Worm (Caenorhabditis elegans) whole organism, L4 larva: Measurements from ENCODE around the gene srj-24.

Source experiments
- lin-13 ChIP-seq: fragments of 150-350 bp; optimal IDR thresholded peaks from 2 replicates; lab custom pipeline; 2014; ENCODE audit warnings: missing biosample characterization, missing genetic modification reagents, missing genetic modification characterization
- snpc-4 ChIP-seq: fragments of 150-350 bp; optimal IDR thresholded peaks from 2 replicates; lab custom pipeline; 2014; ENCODE audit warnings: missing biosample characterization, missing genetic modification characterization
- unc-39 ChIP-seq: sonication (generic microtip); optimal IDR thresholded peaks from 2 replicates; lab custom pipeline; 2017; ENCODE audit warnings: missing biosample characterization, missing genetic modification characterization
- unc-62 ChIP-seq, 3 experiments: fragments of 150-350 bp in 1 of 3; sonication (generic microtip); optimal IDR thresholded peaks in 2 of 3; peaks in 1 of 3; 1 replicate in 1 of 3; 2 replicates in 2 of 3; lab custom pipeline; 2014 to 2017; ENCODE audit warnings: missing biosample characterization in 3 of 3, missing genetic modification characterization in 3 of 3, missing genetic modification reagents in 3 of 3, missing genotype in 1 of 3

DNA sequence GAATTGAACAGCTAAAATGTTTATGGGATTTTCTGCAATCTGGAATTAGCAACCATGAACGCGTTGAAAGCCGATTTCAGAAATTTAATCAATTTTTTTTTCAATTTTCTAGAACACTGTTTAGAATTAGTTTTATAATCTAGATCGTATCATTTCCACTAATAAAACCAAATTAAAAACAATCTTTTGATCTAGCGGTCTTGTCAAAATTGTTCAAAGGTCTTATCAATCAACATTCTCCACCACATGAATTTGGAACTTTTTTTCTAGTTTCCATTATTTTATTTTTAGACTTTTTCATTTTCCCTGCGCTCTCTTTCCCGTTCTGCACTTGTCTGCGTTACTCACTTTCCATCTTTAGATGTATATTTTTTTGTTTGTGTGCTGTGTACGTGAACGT lies 23.7 kb upstream of the srj-24 start, which contains the start of gene srp-2:
- TF ChIP-seq unc-39 (no peak), unc-62 (GFP tag; optimal IDR thresholded peaks at IDR 0.05 in 1 of 2; lab: Kevin White, UChicago) (no peak), unc-62 (tag; optimal IDR thresholded peaks at IDR 0.05; lab: Kevin White, UChicago) (no peak), snpc-4 (tag; lab: Kevin White, UChicago) (no peak), lin-13 (GFP tag; lab: Kevin White, UChicago) (no peak)
